Worm (Caenorhabditis elegans) whole organism, L4 larva: ENCODE measurements around the gene lido-11.

Experiments
- fos-1 ChIP-seq: fragments of 150-350 bp; optimal IDR thresholded peaks from 2 replicates; lab custom pipeline; 2014; ENCODE audit warnings: missing biosample characterization, missing genetic modification characterization
- mep-1 ChIP-seq: fragments of 150-350 bp; sonication (generic microtip); optimal IDR thresholded peaks from 3 replicates; lab custom pipeline; 2014; ENCODE audit warnings: missing biosample characterization, missing genetic modification characterization
- skn-1 ChIP-seq: fragments of 150-350 bp; optimal IDR thresholded peaks from 2 replicates; lab custom pipeline; 2014; ENCODE audit warnings: missing biosample characterization, missing genetic modification characterization
- ztf-11 ChIP-seq: fragments of 150-350 bp; optimal IDR thresholded peaks from 2 replicates; lab custom pipeline; 2014; ENCODE audit warnings: missing biosample characterization, missing genetic modification characterization

DNA sequence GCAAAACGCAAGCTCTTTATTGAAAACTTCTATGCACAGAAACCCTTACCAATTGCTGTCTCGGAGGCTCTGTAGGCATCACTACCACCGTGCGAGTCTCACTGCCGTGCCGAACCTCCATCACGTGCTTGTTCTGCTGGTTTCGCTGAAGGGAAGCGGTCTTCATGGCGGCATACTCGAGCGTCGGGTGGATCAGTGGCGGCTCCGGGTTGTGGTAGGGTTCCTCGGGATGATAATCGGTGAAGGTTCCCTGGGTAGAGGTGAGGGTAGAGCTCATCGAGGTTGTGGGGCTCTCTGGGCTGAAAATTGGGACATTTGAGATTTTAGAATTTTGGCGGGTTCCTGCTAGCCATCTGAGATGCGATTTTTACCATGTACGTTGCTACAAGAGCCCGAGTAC lies 49.1 kb downstream of the lido-11 start:
- TF ChIP-seq fos-1 (no peak), skn-1 (tag; lab: Kevin White, UChicago) (no peak), ztf-11 (tag; lab: Kevin White, UChicago) (no peak), mep-1 (tag; lab: Kevin White, UChicago) (no peak)
